Fruit fly (Drosophila melanogaster) whole organism, embryonic: ENCODE data around the gene CG17929.

Source experiments
- Blimp-1 ChIP-seq: fragments of 200-800 bp; sonication (Bioruptor generic); optimal IDR thresholded peaks from 3 replicates; lab custom pipeline; 2018; ENCODE audit warnings: missing biosample characterization, missing genetic modification characterization, mild to moderate bottlenecking, moderate library complexity, missing genetic modification reagents
- CG10147 ChIP-seq: fragments of 200-800 bp; sonication (Bioruptor generic); optimal IDR thresholded peaks from 2 replicates; lab custom pipeline; 2019; ENCODE audit warnings: missing biosample characterization, mild to moderate bottlenecking, missing genetic modification characterization, moderate library complexity
- CG10209 ChIP-seq: fragments of 200-800 bp; sonication (Bioruptor generic); optimal IDR thresholded peaks from 3 replicates; lab custom pipeline; 2017; ENCODE audit warnings: missing biosample characterization, mild to moderate bottlenecking, missing genetic modification characterization, missing genetic modification reagents
- CG10274 ChIP-seq: fragments of 200-800 bp; sonication (Bioruptor generic); optimal IDR thresholded peaks from 3 replicates; lab custom pipeline; 2017; ENCODE audit warnings: missing biosample characterization, mild to moderate bottlenecking, missing genetic modification characterization
- CG10431 ChIP-seq: fragments of 200-800 bp; sonication (Bioruptor generic); optimal IDR thresholded peaks from 3 replicates; lab custom pipeline; 2018; ENCODE audit warnings: missing biosample characterization, mild to moderate bottlenecking, missing genetic modification characterization
- CG13775 ChIP-seq: fragments of 200-800 bp; sonication (Bioruptor generic); optimal IDR thresholded peaks from 3 replicates; lab custom pipeline; 2017; ENCODE audit warnings: missing biosample characterization, mild to moderate bottlenecking, missing genetic modification characterization
- CG13894 ChIP-seq: fragments of 200-800 bp; sonication (Bioruptor generic); optimal IDR thresholded peaks from 3 replicates; lab custom pipeline; 2018; ENCODE audit warnings: missing biosample characterization, mild to moderate bottlenecking, missing genetic modification characterization, moderate library complexity
- CG1603 ChIP-seq: fragments of 200-800 bp; sonication (Bioruptor generic); optimal IDR thresholded peaks from 2 replicates; lab custom pipeline; 2019; ENCODE audit warnings: missing biosample characterization, mild to moderate bottlenecking, missing genetic modification characterization, moderate library complexity
- CG17568 ChIP-seq: fragments of 200-800 bp; sonication (Bioruptor generic); optimal IDR thresholded peaks from 2 replicates; lab custom pipeline; 2018; ENCODE audit warnings: missing biosample characterization, mild to moderate bottlenecking, missing genetic modification characterization, moderate library complexity
- CG18011 ChIP-seq: fragments of 200-800 bp; sonication (Bioruptor generic); optimal IDR thresholded peaks from 2 replicates; lab custom pipeline; 2017; ENCODE audit warnings: missing biosample characterization, missing genetic modification characterization, mild to moderate bottlenecking, moderate library complexity, missing genotype
- CG2875 ChIP-seq: fragments of 200-800 bp; sonication (Bioruptor generic); optimal IDR thresholded peaks from 2 replicates; lab custom pipeline; 2017; ENCODE audit warnings: missing biosample characterization, mild to moderate bottlenecking, missing genetic modification characterization, missing genetic modification reagents
- CG30403 ChIP-seq: fragments of 200-800 bp; sonication (Bioruptor generic); optimal IDR thresholded peaks from 3 replicates; lab custom pipeline; 2016; ENCODE audit warnings: missing biosample characterization, missing genetic modification characterization
- CG3407 ChIP-seq: fragments of 200-800 bp; sonication (Bioruptor generic); optimal IDR thresholded peaks from 2 replicates; lab custom pipeline; 2018; ENCODE audit warnings: missing biosample characterization, mild to moderate bottlenecking, missing genetic modification characterization
- CG4730 ChIP-seq: fragments of 200-800 bp; sonication (Bioruptor generic); IDR thresholded peaks from 2 replicates; pipeline ENCODE4 v1.3.6; 2022; ENCODE audit warnings: missing biosample characterization, missing genetic modification characterization
- CG6175 ChIP-seq: fragments of 200-800 bp; sonication (Bioruptor generic); IDR thresholded peaks from 3 replicates; pipeline ENCODE4 v1.3.6; 2022; ENCODE audit warnings: missing biosample characterization, missing genetic modification characterization
- CG6654 ChIP-seq: fragments of 200-800 bp; sonication (Bioruptor generic); optimal IDR thresholded peaks from 2 replicates; lab custom pipeline; 2017; ENCODE audit warnings: missing biosample characterization, mild to moderate bottlenecking, missing genetic modification characterization
- CG8359 ChIP-seq: fragments of 200-800 bp; sonication (Bioruptor generic); optimal IDR thresholded peaks from 2 replicates; lab custom pipeline; 2017; ENCODE audit warnings: missing biosample characterization, mild to moderate bottlenecking, missing genetic modification characterization, borderline replicate concordance
- CG8478 ChIP-seq: fragments of >200 bp; optimal IDR thresholded peaks from 2 replicates; lab custom pipeline; 2018
- Drgx ChIP-seq: fragments of 200-800 bp; sonication (Bioruptor generic); IDR thresholded peaks from 2 replicates; pipeline ENCODE4 v1.3.6; 2022; ENCODE audit warnings: missing biosample characterization, missing genetic modification characterization
- GATAe ChIP-seq: fragments of 200-800 bp; sonication (Bioruptor generic); conservative IDR thresholded peaks from 2 replicates; pipeline ENCODE4 v1.3.6; 2022; ENCODE audit warnings: missing biosample characterization, missing genetic modification characterization
- HLH3B ChIP-seq: fragments of 200-800 bp; sonication (Bioruptor generic); IDR thresholded peaks from 2 replicates; pipeline ENCODE4 v1.3.6; 2022; ENCODE audit warnings: missing biosample characterization, missing genetic modification characterization
- HmgZ ChIP-seq: fragments of 200-800 bp; sonication (Bioruptor generic); optimal IDR thresholded peaks from 2 replicates; lab custom pipeline; 2018; ENCODE audit warnings: missing biosample characterization, mild to moderate bottlenecking, missing genetic modification characterization
- Jarid2 ChIP-seq: fragments of 200-800 bp; sonication (Bioruptor generic); optimal IDR thresholded peaks from 3 replicates; lab custom pipeline; 2017; ENCODE audit warnings: mild to moderate bottlenecking, missing biosample characterization, missing genetic modification reagents, missing genetic modification characterization
- MTF-1 ChIP-seq: fragments of 200-800 bp; sonication (Bioruptor generic); optimal IDR thresholded peaks from 2 replicates; lab custom pipeline; 2018; ENCODE audit warnings: missing biosample characterization, mild to moderate bottlenecking, missing genetic modification characterization, borderline replicate concordance
- NC2β ChIP-seq: fragments of 200-800 bp; sonication (Bioruptor generic); optimal IDR thresholded peaks from 2 replicates; lab custom pipeline; 2016; ENCODE audit warnings: missing biosample characterization, missing genetic modification characterization
- bigmax ChIP-seq: fragments of 200-800 bp; sonication (Bioruptor generic); optimal IDR thresholded peaks from 2 replicates; lab custom pipeline; 2018; ENCODE audit warnings: missing biosample characterization, mild to moderate bottlenecking, missing genetic modification characterization
- chinmo ChIP-seq: fragments of 200-800 bp; sonication (Bioruptor generic); IDR thresholded peaks from 4 replicates; pipeline ENCODE4 v1.3.6; 2022; ENCODE audit warnings: missing biosample characterization, missing genetic modification characterization; ENCODE audit not compliant: partially characterized antibody
- chm ChIP-seq: fragments of 200-800 bp; sonication (Bioruptor generic); IDR thresholded peaks from 2 replicates; pipeline ENCODE4 v1.3.6; 2022; ENCODE audit warnings: missing biosample characterization, missing genetic modification characterization
- ems ChIP-seq: fragments of 200-800 bp; sonication (Bioruptor generic); optimal IDR thresholded peaks from 3 replicates; lab custom pipeline; 2016; ENCODE audit warnings: missing biosample characterization, missing genetic modification characterization
- gce ChIP-seq: fragments of 200-800 bp; sonication (Bioruptor generic); IDR thresholded peaks from 3 replicates; pipeline ENCODE4 v1.3.6; 2022; ENCODE audit warnings: missing biosample characterization, missing genetic modification characterization
- gsb-n ChIP-seq: fragments of 200-800 bp; sonication (Bioruptor generic); optimal IDR thresholded peaks from 3 replicates; lab custom pipeline; 2018; ENCODE audit warnings: missing biosample characterization, mild to moderate bottlenecking, missing genetic modification characterization
- kni ChIP-seq: fragments of 200-800 bp; sonication (Bioruptor generic); optimal IDR thresholded peaks from 3 replicates; lab custom pipeline; 2017; ENCODE audit warnings: mild to moderate bottlenecking, missing biosample characterization, missing genetic modification reagents, missing genetic modification characterization
- lola ChIP-seq, 3 experiments: fragments of >200 bp in 2 of 3; fragments of 200-800 bp in 1 of 3; sonication (Bioruptor generic) in 1 of 3; optimal IDR thresholded peaks; 2 replicates each; lab custom pipeline; 2017 to 2019; ENCODE audit warnings: missing biosample characterization in 3 of 3, missing genetic modification characterization in 3 of 3, mild to moderate bottlenecking in 1 of 3, moderate library complexity in 1 of 3
- lov ChIP-seq, 2 experiments: fragments of 200-800 bp in 1 of 2; fragments of >200 bp in 1 of 2; sonication (Bioruptor generic) in 1 of 2; IDR thresholded peaks in 1 of 2; optimal IDR thresholded peaks in 1 of 2; 2 replicates in 1 of 2; 3 replicates in 1 of 2; pipeline versions ENCODE4 v1.3.6 to Lab custom; 2017 to 2022; ENCODE audit warnings: missing biosample characterization in 1 of 2, missing genetic modification characterization in 1 of 2
- pan ChIP-seq, 4 experiments: fragments of >200 bp in 3 of 4; fragments of 200-800 bp in 1 of 4; sonication (Bioruptor generic) in 1 of 4; optimal IDR thresholded peaks in 3 of 4; IDR thresholded peaks in 1 of 4; 2 replicates each; pipeline versions ENCODE4 v1.3.6 to Lab custom; 2017 to 2022; ENCODE audit warnings: missing biosample characterization in 2 of 4, missing genetic modification characterization in 2 of 4, mixed read lengths in 1 of 4
- schlank ChIP-seq: fragments of 200-800 bp; sonication (Bioruptor generic); optimal IDR thresholded peaks from 2 replicates; lab custom pipeline; 2018; ENCODE audit warnings: missing biosample characterization, mild to moderate bottlenecking, missing genetic modification characterization
- sd ChIP-seq: fragments of 200-800 bp; sonication (Bioruptor generic); optimal IDR thresholded peaks from 3 replicates; lab custom pipeline; 2018; ENCODE audit warnings: missing biosample characterization, mild to moderate bottlenecking, missing genetic modification characterization, moderate library complexity
- so ChIP-seq: fragments of 200-800 bp; sonication (Bioruptor generic); IDR thresholded peaks from 3 replicates; pipeline ENCODE4 v1.3.6; 2022; ENCODE audit warnings: missing biosample characterization, missing genetic modification characterization
- sqz ChIP-seq: fragments of 200-800 bp; sonication (Bioruptor generic); optimal IDR thresholded peaks from 3 replicates; lab custom pipeline; 2018; ENCODE audit warnings: missing biosample characterization, mild to moderate bottlenecking, missing genetic modification characterization
- tio ChIP-seq: fragments of 200-800 bp; sonication (Bioruptor generic); optimal IDR thresholded peaks from 2 replicates; lab custom pipeline; 2017; ENCODE audit warnings: missing biosample characterization, missing genetic modification characterization, inconsistent platforms
- twi ChIP-seq: fragments of 200-800 bp; optimal IDR thresholded peaks from 2 replicates; lab custom pipeline; 2019; ENCODE audit warnings: missing biosample characterization, mild to moderate bottlenecking, missing genetic modification characterization, moderate library complexity
- vvl ChIP-seq: fragments of 200-800 bp; sonication (Bioruptor generic); IDR thresholded peaks from 2 replicates; pipeline ENCODE4 v1.3.6; 2022; ENCODE audit warnings: missing biosample characterization, missing genetic modification characterization
- z ChIP-seq: fragments of 200-800 bp; sonication (Bioruptor generic); IDR thresholded peaks from 3 replicates; pipeline ENCODE4 v1.3.6; 2022; ENCODE audit warnings: missing biosample characterization, missing genetic modification characterization

CG17929 gene

dm6 chr3R:16331809-16332343, 6.6 kb downstream of the CG17929 start (continued):
- peak; percentile 54 for TF ChIP-seq CG8359
- TF ChIP-seq pan (optimal IDR thresholded peaks at IDR 0.05; lab: Kevin White, UChicago), result no peak
- peak in 1 of 2 experiments; percentile 38 for TF ChIP-seq pan (GFP tag; optimal IDR thresholded peaks at IDR 0.05 in 1 of 2, IDR thresholded peaks at IDR 0.05 in 1 of 2)
- TF ChIP-seq ems (GFP tag; lab: Kevin White, UChicago), result peak; percentile 62
- TF ChIP-seq kni (GFP tag; lab: Kevin White, UChicago), result peak; percentile 82
- peak; percentile 83 for TF ChIP-seq CG2875 (GFP tag; lab: Kevin White, UChicago)
- peak; percentile 80; the same call in 2 of the 3 replicates for TF ChIP-seq gce
- peak; percentile 30; the same call in 1 of the 2 replicates for TF ChIP-seq CG4730 (GFP tag; lab: Robert Waterston, UW)
- TF ChIP-seq sqz, result no peak
- peak; percentile 42 for TF ChIP-seq CG10274 (GFP tag; lab: Kevin White, UChicago)
- TF ChIP-seq CG13894 (tag; lab: Kevin White, UChicago), result no peak
- peak; percentile 29; the same call in 1 of the 3 replicates for TF ChIP-seq so
- no peak for TF ChIP-seq CG6654 (GFP tag; lab: Kevin White, UChicago)
- TF ChIP-seq CG3407 (GFP tag; lab: Kevin White, UChicago), result peak; percentile 87
- peak; percentile 52 for TF ChIP-seq MTF-1 (GFP tag; lab: Kevin White, UChicago)
- peak; percentile 48; the same call in 1 of the 3 replicates for TF ChIP-seq CG6175
- peak; percentile 60 for TF ChIP-seq gsb-n
- TF ChIP-seq CG8478 (lab: Kevin White, UChicago), result no peak
- TF ChIP-seq chinmo (GFP tag; lab: Robert Waterston, UW), result 0 out of 4 replicates have a peak, but pooled peaks have one; percentile 29
- TF ChIP-seq CG10209, result peak; percentile 85
- peak in 1 of 3 experiments; percentile 70 for TF ChIP-seq lola (GFP tag; optimal IDR thresholded peaks at IDR 0.05; lab: Kevin White, UChicago)
- TF ChIP-seq Drgx (GFP tag; lab: Robert Waterston, UW), result no peak
- peak; percentile 87 for TF ChIP-seq CG17568 (GFP tag; lab: Kevin White, UChicago)
- TF ChIP-seq NC2β (GFP tag; lab: Kevin White, UChicago), result peak; percentile 39
- TF ChIP-seq CG10431 (GFP tag; lab: Kevin White, UChicago), result peak; percentile 76
- peak; percentile 21 for TF ChIP-seq sd (tag; lab: Kevin White, UChicago)
- no peak for TF ChIP-seq CG30403 (GFP tag; lab: Kevin White, UChicago)
- TF ChIP-seq tio (GFP tag; lab: Kevin White, UChicago), result peak; percentile 64
- TF ChIP-seq vvl (GFP tag; lab: Robert Waterston, UW), result no peak
- peak; percentile 64; the same call in 1 of the 3 replicates for TF ChIP-seq z
- TF ChIP-seq CG10147 (GFP tag; lab: Kevin White, UChicago), result no peak
- peak; percentile 36; the same call in 1 of the 2 replicates for TF ChIP-seq HLH3B (GFP tag; lab: Robert Waterston, UW)
- no peak for TF ChIP-seq lov (optimal IDR thresholded peaks at IDR 0.05; lab: Kevin White, UChicago)
- TF ChIP-seq lov (GFP tag; IDR thresholded peaks at IDR 0.05; lab: Robert Waterston, UW), result peak; percentile 61; the same call in 1 of the 3 replicates
- TF ChIP-seq CG18011, result peak; percentile 36
- TF ChIP-seq schlank (tag; lab: Kevin White, UChicago), result peak; percentile 67
- peak; percentile 62 for TF ChIP-seq HmgZ (tag; lab: Kevin White, UChicago)
- peak; percentile 19 for TF ChIP-seq CG13775 (GFP tag; lab: Kevin White, UChicago)
- peak; percentile 35 for TF ChIP-seq twi (tag; lab: Kevin White, UChicago)
- TF ChIP-seq Jarid2 (GFP tag; lab: Kevin White, UChicago), result no peak
- TF ChIP-seq chm (GFP tag; lab: Robert Waterston, UW), result peak; percentile 80
- TF ChIP-seq CG1603 (tag; lab: Kevin White, UChicago), result peak; percentile 80
- no peak for TF ChIP-seq bigmax
- 0 out of 2 replicates have a peak, but pooled peaks have one; percentile 8 for TF ChIP-seq GATAe (GFP tag; lab: Robert Waterston, UW)
- peak; percentile 49 for TF ChIP-seq Blimp-1 (GFP tag; lab: Kevin White, UChicago)
